Fruit fly (Drosophila melanogaster): ENCODE data around the gene CG11899.

Gene CG11899

DNA sequence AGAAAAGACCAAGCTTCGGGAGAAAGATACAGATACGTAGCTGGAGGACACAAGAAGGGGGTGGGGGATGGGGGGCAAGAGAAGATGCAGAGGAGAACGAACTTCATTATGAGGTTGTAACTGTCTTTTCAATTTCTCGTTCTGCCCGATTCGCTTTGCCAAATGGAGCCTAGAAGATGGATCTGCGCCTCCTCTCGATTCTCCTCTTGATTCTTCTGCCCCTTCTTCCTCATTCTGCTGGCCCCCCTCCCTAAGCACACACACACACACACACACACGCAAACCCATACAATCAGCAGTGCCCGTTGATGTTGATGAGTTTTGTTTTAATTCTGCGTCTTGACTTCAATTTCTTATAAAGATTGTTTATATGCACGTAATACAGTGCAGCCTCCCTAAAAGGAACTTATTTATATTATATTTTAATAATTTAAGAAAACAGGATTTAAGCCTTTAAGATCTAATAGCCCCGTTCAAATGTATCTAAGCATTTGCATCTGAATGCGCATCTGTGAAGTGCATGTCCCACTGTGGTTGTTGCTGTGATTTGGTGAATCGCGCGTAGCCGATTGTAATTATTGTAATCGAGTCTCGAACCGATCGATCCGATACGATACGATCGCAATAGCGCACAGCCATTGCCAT lies 6.9 kb downstream of the CG11899 start (continued):
- TF ChIP-seq CG4707 (GFP tag; optimal IDR thresholded peaks at IDR 0.05): peak; percentile 43
- TF ChIP-seq CG3838 (GFP tag; optimal IDR thresholded peaks at IDR 0.05): no peak
- TF ChIP-seq CG10209 (GFP tag; optimal IDR thresholded peaks at IDR 0.05): peak; percentile 44
- peak; percentile 16; the same call in 1 of the 2 replicates for TF ChIP-seq MBD-R2 (GFP tag; IDR thresholded peaks at IDR 0.05)
- TF ChIP-seq sob (GFP tag; IDR thresholded peaks at IDR 0.05): peak; percentile 75
- peak; percentile 13 for TF ChIP-seq Antp (GFP tag; optimal IDR thresholded peaks at IDR 0.05)
- no peak for TF ChIP-seq lov (optimal IDR thresholded peaks at IDR 0.05)
- TF ChIP-seq lov (GFP tag; IDR thresholded peaks at IDR 0.05): peak; percentile 64; the same call in 1 of the 3 replicates
- peak; percentile 86 for TF ChIP-seq CG14441 (GFP tag; IDR thresholded peaks at IDR 0.05)
- TF ChIP-seq dan (GFP tag; IDR thresholded peaks at IDR 0.05): no peak
- peak; percentile 66; the same call in 1 of the 3 replicates for TF ChIP-seq H15 (GFP tag; IDR thresholded peaks at IDR 0.05)
- peak; percentile 77 for TF ChIP-seq CG2678 (tag; optimal IDR thresholded peaks at IDR 0.05)
- TF ChIP-seq Hr39 (optimal IDR thresholded peaks at IDR 0.05): no peak
- no peak for TF ChIP-seq ab (GFP tag; optimal IDR thresholded peaks at IDR 0.05)
- TF ChIP-seq onecut (GFP tag; IDR thresholded peaks at IDR 0.05): peak; percentile 76
- 0 out of 2 replicates have a peak, but pooled peaks have one; percentile 44 for TF ChIP-seq peb (GFP tag; IDR thresholded peaks at IDR 0.05)
- 0 out of 3 replicates have a peak, but pooled peaks have one; percentile 51 for TF ChIP-seq gce (GFP tag; IDR thresholded peaks at IDR 0.05)
- TF ChIP-seq nmo (GFP tag; optimal IDR thresholded peaks at IDR 0.05): peak; percentile 64
- TF ChIP-seq jumu (GFP tag; optimal IDR thresholded peaks at IDR 0.05): no peak
- TF ChIP-seq Nf-YC (tag; optimal IDR thresholded peaks at IDR 0.05): peak; percentile 39
- TF ChIP-seq CG12236 (GFP tag; optimal IDR thresholded peaks at IDR 0.05): no peak
- TF ChIP-seq CG5180 (GFP tag; optimal IDR thresholded peaks at IDR 0.05): peak; percentile 24
- peak; percentile 51 for TF ChIP-seq Ssrp (tag; optimal IDR thresholded peaks at IDR 0.05)
- TF ChIP-seq CG14710 (tag; optimal IDR thresholded peaks at IDR 0.05): peak; percentile 23
- peak; percentile 65 for TF ChIP-seq Atf6 (GFP tag; IDR thresholded peaks at IDR 0.05)
- TF ChIP-seq fru (optimal IDR thresholded peaks at IDR 0.05): no peak
- TF ChIP-seq Fer2 (tag; optimal IDR thresholded peaks at IDR 0.05): peak; percentile 22
- TF ChIP-seq ash1 (GFP tag; optimal IDR thresholded peaks at IDR 0.05): no peak
- TF ChIP-seq Hr78 (GFP tag; optimal IDR thresholded peaks at IDR 0.05): no peak
- peak; percentile 78 for TF ChIP-seq ranshi (GFP tag; IDR thresholded peaks at IDR 0.05)
- TF ChIP-seq gsb-n (tag; optimal IDR thresholded peaks at IDR 0.05): peak; percentile 42
- TF ChIP-seq BEAF-32 (GFP tag; optimal IDR thresholded peaks at IDR 0.05): no peak
- TF ChIP-seq CG1603 (tag; optimal IDR thresholded peaks at IDR 0.05): no peak
- no peak for TF ChIP-seq CG13287 (GFP tag; IDR thresholded peaks at IDR 0.05; ENCODE audit: partially characterized antibody)
- TF ChIP-seq ac (GFP tag; optimal IDR thresholded peaks at IDR 0.05): no peak
- no peak for TF ChIP-seq D (optimal IDR thresholded peaks at IDR 0.05)
- TF ChIP-seq D (GFP tag; optimal IDR thresholded peaks at IDR 0.05): peak; percentile 44
- no peak for TF ChIP-seq CG17186 (GFP tag; optimal IDR thresholded peaks at IDR 0.05)
- peak; percentile 73; the same call in 1 of the 2 replicates for TF ChIP-seq HLH3B (GFP tag; IDR thresholded peaks at IDR 0.05)
- TF ChIP-seq Mad (GFP tag; optimal IDR thresholded peaks at IDR 0.05): no peak
- no peak for TF ChIP-seq CG7963 (GFP tag; IDR thresholded peaks at IDR 0.05; ENCODE audit: partially characterized antibody)
- peak; percentile 62 for TF ChIP-seq E2f1 (GFP tag; IDR thresholded peaks at IDR 0.05)
- TF ChIP-seq CG9727 (GFP tag; optimal IDR thresholded peaks at IDR 0.05): peak; percentile 9
- TF ChIP-seq Lim3 (GFP tag; IDR thresholded peaks at IDR 0.05): no peak
- no peak for TF ChIP-seq cato (GFP tag; optimal IDR thresholded peaks at IDR 0.05; ENCODE audit: borderline replicate concordance)
- peak; percentile 36 for TF ChIP-seq Hmr (GFP tag; optimal IDR thresholded peaks at IDR 0.05)
- TF ChIP-seq trh (GFP tag; optimal IDR thresholded peaks at IDR 0.05): no peak
- no peak for TF ChIP-seq nerfin-1 (tag; optimal IDR thresholded peaks at IDR 0.05)
- no peak for TF ChIP-seq CG1647 (GFP tag; optimal IDR thresholded peaks at IDR 0.05)
- no peak for TF ChIP-seq CG4854 (GFP tag; optimal IDR thresholded peaks at IDR 0.05)
- TF ChIP-seq CG7786 (GFP tag; optimal IDR thresholded peaks at IDR 0.05): no peak

Measured in whole organism, embryonic.